Worm (Caenorhabditis elegans) whole organism, L4 larva: ENCODE results near the gene F59B10.3.
A peak's percentile ranks its signal among the peaks of the same experiment; 100 is the strongest.

Experiments
- F10B5.3 ChIP-seq: sonication (generic microtip); optimal IDR thresholded peaks from 2 replicates; lab custom pipeline; 2016; ENCODE audit warnings: mild to moderate bottlenecking, missing genetic modification characterization, missing compliant biosample characterization
- F26F4.8 ChIP-seq: fragments of 200-800 bp; sonication (Bioruptor generic); conservative IDR thresholded peaks from 2 replicates; pipeline ENCODE4 v1.3.6; 2022; ENCODE audit warnings: missing genetic modification characterization, missing compliant biosample characterization
- R02D3.7 ChIP-seq: fragments of 150-350 bp; sonication (generic microtip); optimal IDR thresholded peaks from 3 replicates; lab custom pipeline; 2014; ENCODE audit warnings: missing biosample characterization, missing genetic modification characterization
- T26A8.4 ChIP-seq: fragments of 200-800 bp; sonication (Bioruptor generic); IDR thresholded peaks from 2 replicates; pipeline ENCODE4 v1.3.6; 2022; ENCODE audit warnings: missing genetic modification characterization, missing compliant biosample characterization
- Y48G9A.11 ChIP-seq: fragments of 200-800 bp; sonication (Bioruptor generic); IDR thresholded peaks from 2 replicates; pipeline ENCODE4 v1.3.6; 2022; ENCODE audit warnings: missing genetic modification reagents, missing genetic modification characterization, missing compliant biosample characterization
- Y5F2A.4 ChIP-seq: fragments of 200-800 bp; sonication (Bioruptor generic); optimal IDR thresholded peaks from 2 replicates; lab custom pipeline; 2018; ENCODE audit warnings: mild to moderate bottlenecking, missing genetic modification characterization, missing compliant biosample characterization
- ZK546.5 ChIP-seq, 2 experiments: sonication (generic microtip); optimal IDR thresholded peaks; 2 replicates each; lab custom pipeline; 2017; ENCODE audit warnings: missing biosample characterization in 2 of 2, missing genetic modification characterization in 2 of 2
- ceh-28 ChIP-seq: fragments of 150-350 bp; optimal IDR thresholded peaks from 2 replicates; lab custom pipeline; 2014; ENCODE audit warnings: missing biosample characterization, missing genetic modification reagents, missing genetic modification characterization
- ceh-62 ChIP-seq: sonication (generic microtip); optimal IDR thresholded peaks from 2 replicates; lab custom pipeline; 2017; ENCODE audit warnings: missing biosample characterization, missing genetic modification characterization
- ceh-82 ChIP-seq: sonication (generic microtip); optimal IDR thresholded peaks from 2 replicates; lab custom pipeline; 2017; ENCODE audit warnings: missing biosample characterization, missing genetic modification characterization
- ces-1 ChIP-seq: fragments of 150-350 bp; sonication (generic microtip); optimal IDR thresholded peaks from 4 replicates; lab custom pipeline; 2014; ENCODE audit warnings: missing biosample characterization, missing genetic modification reagents, missing genetic modification characterization
- cey-2 ChIP-seq: sonication (generic microtip); optimal IDR thresholded peaks from 3 replicates; lab custom pipeline; 2017; ENCODE audit warnings: missing genetic modification characterization, mild to moderate bottlenecking, missing compliant biosample characterization, antibody characterized with exemption, borderline replicate concordance; ENCODE audit not compliant: insufficient read depth
- daf-12 ChIP-seq: fragments of 150-350 bp; optimal IDR thresholded peaks from 2 replicates; lab custom pipeline; 2014; ENCODE audit warnings: missing biosample characterization, missing genetic modification reagents, missing genetic modification characterization
- daf-16 ChIP-seq, 3 experiments: sonication (generic microtip); optimal IDR thresholded peaks; 2 replicates each; lab custom pipeline; 2016 to 2017; ENCODE audit warnings: missing genetic modification characterization in 3 of 3, missing genetic modification reagents in 3 of 3, mild to moderate bottlenecking in 2 of 3, missing compliant biosample characterization in 2 of 3, missing biosample characterization in 1 of 3, moderate library complexity in 1 of 3
- dmd-6 ChIP-seq: fragments of 200-800 bp; sonication (Bioruptor generic); IDR thresholded peaks from 2 replicates; pipeline ENCODE4 v1.3.6; 2022; ENCODE audit warnings: missing genetic modification reagents, missing genetic modification characterization, missing compliant biosample characterization
- duxl-1 ChIP-seq: sonication (generic microtip); optimal IDR thresholded peaks from 2 replicates; lab custom pipeline; 2016; ENCODE audit warnings: mild to moderate bottlenecking, missing genetic modification characterization, moderate library complexity, missing compliant biosample characterization; ENCODE audit not compliant: poor library complexity
- dve-1 ChIP-seq: sonication (generic microtip); optimal IDR thresholded peaks from 2 replicates; lab custom pipeline; 2017; ENCODE audit warnings: antibody characterized with exemption, mild to moderate bottlenecking, missing genetic modification characterization, missing compliant biosample characterization; ENCODE audit not compliant: insufficient read depth
- egl-27 ChIP-seq: sonication (generic microtip); optimal IDR thresholded peaks from 3 replicates; lab custom pipeline; 2017; ENCODE audit warnings: missing biosample characterization, missing genetic modification reagents, missing genetic modification characterization
- fos-1 ChIP-seq: fragments of 150-350 bp; optimal IDR thresholded peaks from 2 replicates; lab custom pipeline; 2014; ENCODE audit warnings: missing biosample characterization, missing genetic modification characterization
- hif-1 ChIP-seq, 2 experiments: sonication (generic microtip); optimal IDR thresholded peaks; 2 replicates each; lab custom pipeline; 2016 to 2017; ENCODE audit warnings: missing compliant biosample characterization in 2 of 2, missing genetic modification characterization in 2 of 2, missing genetic modification reagents in 2 of 2, missing genotype in 2 of 2, mild to moderate bottlenecking in 1 of 2
- hlh-11 ChIP-seq: fragments of 200-800 bp; sonication (Bioruptor generic); optimal IDR thresholded peaks from 2 replicates; lab custom pipeline; 2018; ENCODE audit warnings: mild to moderate bottlenecking, missing genetic modification characterization, missing compliant biosample characterization
- jun-1 ChIP-seq: fragments of 150-350 bp; optimal IDR thresholded peaks from 2 replicates; lab custom pipeline; 2014; ENCODE audit warnings: missing biosample characterization, missing genetic modification reagents, missing genetic modification characterization
- lin-1 ChIP-seq: fragments of 200-800 bp; sonication (Bioruptor generic); IDR thresholded peaks from 2 replicates; pipeline ENCODE4 v1.3.6; 2022; ENCODE audit warnings: missing genetic modification reagents, missing genetic modification characterization, missing compliant biosample characterization
- lin-15B ChIP-seq: fragments of 150-350 bp; sonication (generic microtip); optimal IDR thresholded peaks from 3 replicates; lab custom pipeline; 2014; ENCODE audit warnings: missing biosample characterization, missing genetic modification characterization
- lin-38 ChIP-seq: fragments of 200-800 bp; sonication (Bioruptor generic); IDR thresholded peaks from 2 replicates; pipeline ENCODE4 v1.3.6; 2022; ENCODE audit warnings: missing genetic modification reagents, missing genetic modification characterization, missing compliant biosample characterization
- mdt-29 ChIP-seq: fragments of 200-800 bp; sonication (Bioruptor generic); IDR thresholded peaks from 2 replicates; pipeline ENCODE4 v1.3.6; 2022; ENCODE audit warnings: missing genetic modification reagents, missing genetic modification characterization, missing compliant biosample characterization
- mep-1 ChIP-seq: fragments of 150-350 bp; sonication (generic microtip); optimal IDR thresholded peaks from 3 replicates; lab custom pipeline; 2014; ENCODE audit warnings: missing biosample characterization, missing genetic modification characterization
- mes-2 ChIP-seq: sonication (generic microtip); optimal IDR thresholded peaks from 2 replicates; lab custom pipeline; 2016; ENCODE audit warnings: missing genotype, mild to moderate bottlenecking, missing genetic modification characterization, missing compliant biosample characterization; ENCODE audit not compliant: poor library complexity, severe bottlenecking
- nhr-102 ChIP-seq: sonication (generic microtip); optimal IDR thresholded peaks from 2 replicates; lab custom pipeline; 2016; ENCODE audit warnings: mild to moderate bottlenecking, missing genetic modification characterization, moderate library complexity, missing compliant biosample characterization
- nhr-11 ChIP-seq: fragments of 150-350 bp; optimal IDR thresholded peaks from 2 replicates; lab custom pipeline; 2014; ENCODE audit warnings: missing biosample characterization, missing genetic modification characterization
- nhr-237 ChIP-seq: sonication (generic microtip); optimal IDR thresholded peaks from 2 replicates; lab custom pipeline; 2017; ENCODE audit warnings: missing biosample characterization, missing genetic modification characterization
- nhr-48 ChIP-seq: sonication (generic microtip); optimal IDR thresholded peaks from 2 replicates; lab custom pipeline; 2016; ENCODE audit warnings: mild to moderate bottlenecking, missing genetic modification characterization, missing compliant biosample characterization
- nhr-6 ChIP-seq: fragments of 150-350 bp; optimal IDR thresholded peaks from 2 replicates; lab custom pipeline; 2014; ENCODE audit warnings: missing biosample characterization, missing genetic modification characterization
- nhr-77 ChIP-seq: fragments of 150-350 bp; optimal IDR thresholded peaks from 2 replicates; lab custom pipeline; 2014; ENCODE audit warnings: missing biosample characterization, missing genetic modification characterization
- php-3 ChIP-seq: fragments of 200-800 bp; sonication (Bioruptor generic); IDR thresholded peaks from 2 replicates; pipeline ENCODE4 v1.3.6; 2022; ENCODE audit warnings: missing genetic modification reagents, missing genetic modification characterization, missing compliant biosample characterization
- pqm-1 ChIP-seq: sonication (generic microtip); optimal IDR thresholded peaks from 2 replicates; lab custom pipeline; 2017; ENCODE audit warnings: missing biosample characterization, missing genetic modification characterization
- saeg-2 ChIP-seq: fragments of 200-800 bp; sonication (Bioruptor generic); IDR thresholded peaks from 2 replicates; pipeline ENCODE4 v1.3.6; 2022; ENCODE audit warnings: missing genetic modification reagents, missing genetic modification characterization, missing compliant biosample characterization
- sdz-12 ChIP-seq: fragments of 200-800 bp; sonication (Bioruptor generic); optimal IDR thresholded peaks from 2 replicates; lab custom pipeline; 2018; ENCODE audit warnings: mild to moderate bottlenecking, missing genetic modification characterization, missing compliant biosample characterization
- skn-1 ChIP-seq: fragments of 150-350 bp; optimal IDR thresholded peaks from 2 replicates; lab custom pipeline; 2014; ENCODE audit warnings: missing biosample characterization, missing genetic modification characterization
- snpc-4 ChIP-seq: fragments of 150-350 bp; optimal IDR thresholded peaks from 2 replicates; lab custom pipeline; 2014; ENCODE audit warnings: missing biosample characterization, missing genetic modification characterization
- spr-1 ChIP-seq: sonication (generic microtip); optimal IDR thresholded peaks from 2 replicates; lab custom pipeline; 2016; ENCODE audit warnings: mild to moderate bottlenecking, missing genetic modification characterization, missing compliant biosample characterization
- spr-3 ChIP-seq: fragments of 200-800 bp; sonication (Bioruptor generic); optimal IDR thresholded peaks from 2 replicates; lab custom pipeline; 2018; ENCODE audit warnings: mild to moderate bottlenecking, missing genetic modification characterization, missing compliant biosample characterization
- tra-1 ChIP-seq: fragments of 200-800 bp; sonication (Bioruptor generic); IDR thresholded peaks from 2 replicates; pipeline ENCODE4 v1.3.6; 2022; ENCODE audit warnings: missing genetic modification reagents, missing genetic modification characterization, missing compliant biosample characterization
- unc-39 ChIP-seq: sonication (generic microtip); optimal IDR thresholded peaks from 2 replicates; lab custom pipeline; 2017; ENCODE audit warnings: missing biosample characterization, missing genetic modification characterization
- unc-62 ChIP-seq, 3 experiments: fragments of 150-350 bp in 1 of 3; sonication (generic microtip); optimal IDR thresholded peaks in 2 of 3; peaks in 1 of 3; 1 replicate in 1 of 3; 2 replicates in 2 of 3; lab custom pipeline; 2014 to 2017; ENCODE audit warnings: missing biosample characterization in 3 of 3, missing genetic modification characterization in 3 of 3, missing genetic modification reagents in 3 of 3, missing genotype in 1 of 3
- vab-7 ChIP-seq: fragments of 200-800 bp; sonication (Bioruptor generic); IDR thresholded peaks from 2 replicates; pipeline ENCODE4 v1.3.6; 2022; ENCODE audit warnings: missing genetic modification reagents, missing genetic modification characterization, missing compliant biosample characterization
- zfp-2 ChIP-seq: sonication (generic microtip); optimal IDR thresholded peaks from 2 replicates; lab custom pipeline; 2016; ENCODE audit warnings: mild to moderate bottlenecking, missing genetic modification characterization, missing compliant biosample characterization
- zfp-3 ChIP-seq: fragments of 200-800 bp; sonication (Bioruptor generic); conservative IDR thresholded peaks from 2 replicates; pipeline ENCODE4 v1.3.6; 2022; ENCODE audit warnings: missing genetic modification reagents, missing genetic modification characterization, missing compliant biosample characterization
- zip-11 ChIP-seq: fragments of 200-800 bp; sonication (Bioruptor generic); IDR thresholded peaks from 2 replicates; pipeline ENCODE4 v1.3.6; 2022; ENCODE audit warnings: missing genetic modification characterization, missing compliant biosample characterization

Gene F59B10.3

DNA sequence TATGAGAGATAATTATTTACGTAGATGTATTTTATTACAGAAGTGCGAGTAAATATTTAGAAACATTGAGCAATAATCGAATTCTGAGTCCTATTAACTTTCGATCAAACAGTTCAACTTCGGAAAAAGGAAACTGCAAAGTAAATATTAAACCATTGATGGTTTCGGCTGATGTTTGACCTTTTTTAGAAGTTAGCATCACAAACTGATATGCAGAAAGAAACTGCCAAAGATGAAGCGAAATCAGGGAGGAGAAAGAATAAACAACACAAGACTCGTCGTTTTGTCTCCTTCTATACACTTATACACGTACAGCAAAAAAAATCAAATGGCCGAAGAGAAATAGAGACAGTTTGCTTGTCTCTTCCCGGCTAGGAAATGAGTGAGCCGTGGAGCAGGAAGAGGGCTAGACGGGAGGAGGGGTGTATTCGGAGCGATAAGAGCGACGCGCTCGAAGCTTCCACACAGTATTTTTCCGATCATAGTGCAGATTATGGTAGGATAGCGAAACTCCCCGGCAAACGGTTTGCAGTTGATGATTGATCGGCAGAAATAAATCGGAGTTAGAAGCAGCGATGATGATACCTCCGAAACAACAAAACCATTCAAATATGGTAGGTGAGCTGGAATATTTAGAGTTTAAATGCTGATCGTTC lies 46.3 kb downstream of the F59B10.3 start (continued):
- no peak for TF ChIP-seq cey-2
- TF ChIP-seq Y48G9A.11 (GFP tag; lab: Robert Waterston, UW): no peak
- no peak for TF ChIP-seq ceh-28
- TF ChIP-seq nhr-237 (tag; lab: Kevin White, UChicago): no peak
- TF ChIP-seq dmd-6 (GFP tag; lab: Robert Waterston, UW): peak; percentile 67; the same call in 1 of the 2 replicates
- TF ChIP-seq pqm-1 (tag; lab: Kevin White, UChicago): peak; percentile 48
- TF ChIP-seq hlh-11 (tag; lab: Kevin White, UChicago): peak; percentile 36
- no peak for TF ChIP-seq spr-1 (tag; lab: Kevin White, UChicago)
- TF ChIP-seq unc-62 (GFP tag; optimal IDR thresholded peaks at IDR 0.05 in 1 of 2; lab: Kevin White, UChicago): peak in 1 of 2 experiments; percentile 91
- no peak for TF ChIP-seq unc-62 (tag; optimal IDR thresholded peaks at IDR 0.05; lab: Kevin White, UChicago)
- no peak for TF ChIP-seq daf-16 (GFP tag; optimal IDR thresholded peaks at IDR 0.05; lab: Kevin White, UChicago)
- peak; percentile 82 for TF ChIP-seq daf-16 (tag; optimal IDR thresholded peaks at IDR 0.05; lab: Kevin White, UChicago)
- no peak for TF ChIP-seq egl-27 (tag; lab: Kevin White, UChicago)
- no peak for TF ChIP-seq nhr-102 (tag; lab: Kevin White, UChicago)
- no peak for TF ChIP-seq vab-7 (GFP tag; lab: Robert Waterston, UW)
- TF ChIP-seq nhr-6 (tag; lab: Kevin White, UChicago): no peak
- TF ChIP-seq snpc-4 (tag; lab: Kevin White, UChicago): no peak
- no peak for TF ChIP-seq unc-39
- no peak for TF ChIP-seq R02D3.7 (tag; lab: Kevin White, UChicago)
- peak in 1 of 2 experiments; percentile 24 for TF ChIP-seq hif-1 (tag; optimal IDR thresholded peaks at IDR 0.05; lab: Kevin White, UChicago)
- no peak for TF ChIP-seq F26F4.8
- no peak for TF ChIP-seq mdt-29 (GFP tag; lab: Robert Waterston, UW)
- peak; percentile 8 for TF ChIP-seq mep-1 (tag; lab: Kevin White, UChicago)
- TF ChIP-seq tra-1 (GFP tag; lab: Robert Waterston, UW): 0 out of 2 replicates have a peak, but pooled peaks have one; percentile 28
- TF ChIP-seq nhr-11 (tag; lab: Kevin White, UChicago): no peak
- no peak; the same call in 1 of the 2 replicates for TF ChIP-seq T26A8.4 (GFP tag; lab: Robert Waterston, UW)
- no peak for TF ChIP-seq F10B5.3 (tag; lab: Kevin White, UChicago)
- TF ChIP-seq saeg-2 (GFP tag; lab: Robert Waterston, UW): no peak
- no peak for TF ChIP-seq daf-12 (tag; lab: Kevin White, UChicago)
- peak; percentile 66 for TF ChIP-seq sdz-12 (GFP tag; lab: Kevin White, UChicago)
- no peak for TF ChIP-seq jun-1 (tag; lab: Kevin White, UChicago)
- TF ChIP-seq lin-15B: no peak
- no peak for TF ChIP-seq Y5F2A.4 (GFP tag; lab: Kevin White, UChicago)
- no peak for TF ChIP-seq ces-1 (GFP tag; lab: Kevin White, UChicago)
- no peak for TF ChIP-seq skn-1
- TF ChIP-seq fos-1 (tag; lab: Kevin White, UChicago): no peak
- no peak for TF ChIP-seq zfp-3
- TF ChIP-seq php-3 (GFP tag; lab: Robert Waterston, UW): no peak
- TF ChIP-seq ceh-62 (tag; lab: Kevin White, UChicago): no peak
- TF ChIP-seq ZK546.5 (tag; optimal IDR thresholded peaks at IDR 0.05; lab: Kevin White, UChicago): no peak
- TF ChIP-seq mes-2 (tag; lab: Kevin White, UChicago): peak; percentile 20
- TF ChIP-seq lin-38 (GFP tag; lab: Robert Waterston, UW): no peak; the same call in 1 of the 2 replicates
- no peak for TF ChIP-seq nhr-48 (tag; lab: Kevin White, UChicago)
- no peak for TF ChIP-seq duxl-1
- no peak for TF ChIP-seq lin-1 (GFP tag; lab: Robert Waterston, UW)
- TF ChIP-seq zip-11: no peak
- no peak for TF ChIP-seq zfp-2
- no peak for TF ChIP-seq ceh-82 (tag; lab: Kevin White, UChicago)
- no peak for TF ChIP-seq spr-3 (GFP tag; lab: Kevin White, UChicago)
- TF ChIP-seq dve-1 (tag; lab: Kevin White, UChicago): no peak
- no peak for TF ChIP-seq nhr-77 (tag; lab: Kevin White, UChicago)
